Fruit fly (Drosophila melanogaster): ENCODE results near the gene CLS.
A peak's percentile ranks its signal among the peaks of the same experiment; 100 is the strongest.

Gene CLS

dm6 chr3R:25647577-25648257, 39.5 kb downstream of the CLS start (continued):
- TF ChIP-seq CG10631 (GFP tag; optimal IDR thresholded peaks at IDR 0.05) (no peak), Eip75B (GFP tag; optimal IDR thresholded peaks at IDR 0.05) (no peak), CG10669 (GFP tag; optimal IDR thresholded peaks at IDR 0.05) (peak; percentile 41), CG1621 (tag; optimal IDR thresholded peaks at IDR 0.05) (peak; percentile 83), net (GFP tag; optimal IDR thresholded peaks at IDR 0.05) (peak; percentile 45), pdm3 (GFP tag; optimal IDR thresholded peaks at IDR 0.05) (peak; percentile 43), CG16779 (tag; optimal IDR thresholded peaks at IDR 0.05) (peak; percentile 19), ss (GFP tag; optimal IDR thresholded peaks at IDR 0.05) (peak; percentile 65 to 84), Eip78C (GFP tag) (peak; percentile 71), CG34406 (GFP tag; optimal IDR thresholded peaks at IDR 0.05) (no peak), Hr38 (GFP tag; optimal IDR thresholded peaks at IDR 0.05) (no peak), CG4318 (GFP tag; optimal IDR thresholded peaks at IDR 0.05) (no peak), CG32006 (GFP tag; optimal IDR thresholded peaks at IDR 0.05) (peak; percentile 46), CG6792 (GFP tag; optimal IDR thresholded peaks at IDR 0.05) (peak; percentile 5), CG6163 (GFP tag; IDR thresholded peaks at IDR 0.05) (peak; percentile 83), Lpt (GFP tag; optimal IDR thresholded peaks at IDR 0.05) (peak; percentile 65), Eip93F (GFP tag; optimal IDR thresholded peaks at IDR 0.05) (no peak), CG3919 (GFP tag; optimal IDR thresholded peaks at IDR 0.05) (peak; percentile 39), CG11294 (GFP tag; IDR thresholded peaks at IDR 0.05) (0 out of 2 replicates have a peak, but pooled peaks have one; percentile 13), cyc (GFP tag; optimal IDR thresholded peaks at IDR 0.05) (peak; percentile 16), Ets21C (GFP tag; optimal IDR thresholded peaks at IDR 0.05) (no peak), Blimp-1 (GFP tag; optimal IDR thresholded peaks at IDR 0.05) (no peak), dac (GFP tag; optimal IDR thresholded peaks at IDR 0.05) (peak; percentile 62), CG6854 (GFP tag; optimal IDR thresholded peaks at IDR 0.05) (peak; percentile 15), Sox14 (GFP tag; optimal IDR thresholded peaks at IDR 0.05) (peak; percentile 43), CG8319 (GFP tag; optimal IDR thresholded peaks at IDR 0.05) (peak; percentile 43), CG31627 (GFP tag; optimal IDR thresholded peaks at IDR 0.05) (no peak), spab (GFP tag; optimal IDR thresholded peaks at IDR 0.05) (peak; percentile 38), Sox102F (GFP tag; optimal IDR thresholded peaks at IDR 0.05) (peak; percentile 28), achi (GFP tag; optimal IDR thresholded peaks at IDR 0.05) (peak; percentile 39), esn (GFP tag; optimal IDR thresholded peaks at IDR 0.05) (peak; percentile 40), svp (GFP tag) (peak; percentile 73), Smox (GFP tag; optimal IDR thresholded peaks at IDR 0.05) (no peak), CG8632 (GFP tag; optimal IDR thresholded peaks at IDR 0.05) (no peak), Ets96B (tag; optimal IDR thresholded peaks at IDR 0.05) (peak; percentile 66), CG3032 (tag; optimal IDR thresholded peaks at IDR 0.05) (peak; percentile 64), Sox15 (GFP tag; optimal IDR thresholded peaks at IDR 0.05) (no peak), lz (GFP tag; optimal IDR thresholded peaks at IDR 0.05) (peak; percentile 46), CG7368 (GFP tag; optimal IDR thresholded peaks at IDR 0.05) (peak; percentile 22), CG9139 (GFP tag; optimal IDR thresholded peaks at IDR 0.05) (peak; percentile 53), OdsH (GFP tag; optimal IDR thresholded peaks at IDR 0.05) (peak; percentile 26)

- peak; percentile 81 for TF ChIP-seq Gug (GFP tag; IDR thresholded peaks at IDR 0.05)
- TF ChIP-seq dsx (GFP tag; optimal IDR thresholded peaks at IDR 0.05; ENCODE audit: poor library complexity, severe bottlenecking) = peak; percentile 47
- TF ChIP-seq CG4318 (GFP tag; optimal IDR thresholded peaks at IDR 0.05) = peak; percentile 75
- peak; percentile 89 for TF ChIP-seq Hr4 (GFP tag; optimal IDR thresholded peaks at IDR 0.05)
- peak; percentile 71 for TF ChIP-seq net (GFP tag; optimal IDR thresholded peaks at IDR 0.05)
- peak; percentile 89 for TF ChIP-seq CG11902 (GFP tag; optimal IDR thresholded peaks at IDR 0.05)
- peak; percentile 82 for TF ChIP-seq eg (GFP tag; IDR thresholded peaks at IDR 0.05)
- peak; percentile 65 for TF ChIP-seq CG6808 (GFP tag; optimal IDR thresholded peaks at IDR 0.05)
- peak; percentile 74 for TF ChIP-seq CG6854 (GFP tag; optimal IDR thresholded peaks at IDR 0.05)
- peak; percentile 89 for TF ChIP-seq Sox15 (GFP tag; optimal IDR thresholded peaks at IDR 0.05)
- peak; percentile 88 for TF ChIP-seq pdm3 (GFP tag; optimal IDR thresholded peaks at IDR 0.05)
- TF ChIP-seq CG8119 (GFP tag; IDR thresholded peaks at IDR 0.05) = peak; percentile 68
- TF ChIP-seq Eip75B (GFP tag; optimal IDR thresholded peaks at IDR 0.05) = peak; percentile 88
- TF ChIP-seq CG3919 (GFP tag; optimal IDR thresholded peaks at IDR 0.05) = peak; percentile 86
- TF ChIP-seq CG6792 (GFP tag; optimal IDR thresholded peaks at IDR 0.05) = peak; percentile 85
- TF ChIP-seq CG7368 (GFP tag; optimal IDR thresholded peaks at IDR 0.05) = peak; percentile 79
- peak; percentile 87 for TF ChIP-seq acj6 (GFP tag; optimal IDR thresholded peaks at IDR 0.05)
- TF ChIP-seq Smox (GFP tag; optimal IDR thresholded peaks at IDR 0.05) = peak; percentile 86
Observed at dm6 chr3R:25646882-25647518, 40.2 kb downstream of the CLS start.
